Worm (Caenorhabditis elegans) whole organism, L4 larva: ENCODE measurements around the gene nhr-47.

ENCODE experiments used
- F10B5.3 ChIP-seq: sonication (generic microtip); optimal IDR thresholded peaks from 2 replicates; lab custom pipeline; 2016; ENCODE audit warnings: mild to moderate bottlenecking, missing genetic modification characterization, missing compliant biosample characterization
- F44E2.7 ChIP-seq: fragments of 200-800 bp; sonication (Bioruptor generic); IDR thresholded peaks from 2 replicates; pipeline ENCODE4 v2.1.2; 2022; ENCODE audit warnings: missing genetic modification characterization, missing compliant biosample characterization
- F49E8.2 ChIP-seq: sonication (generic microtip); optimal IDR thresholded peaks from 2 replicates; lab custom pipeline; 2016; ENCODE audit warnings: missing compliant biosample characterization, mild to moderate bottlenecking, missing genetic modification characterization, borderline replicate concordance
- T20F7.1 ChIP-seq: fragments of 200-800 bp; sonication (Bioruptor generic); optimal IDR thresholded peaks from 2 replicates; lab custom pipeline; 2018; ENCODE audit warnings: mild to moderate bottlenecking, missing genetic modification characterization, missing compliant biosample characterization
- T26A8.4 ChIP-seq: fragments of 200-800 bp; sonication (Bioruptor generic); IDR thresholded peaks from 2 replicates; pipeline ENCODE4 v1.3.6; 2022; ENCODE audit warnings: missing genetic modification characterization, missing compliant biosample characterization
- ZK337.2 ChIP-seq: fragments of 200-800 bp; sonication (Bioruptor generic); IDR thresholded peaks from 2 replicates; pipeline ENCODE4 v1.3.6; 2022; ENCODE audit warnings: missing genetic modification reagents, missing genetic modification characterization, missing compliant biosample characterization
- ama-1 ChIP-seq: fragments of 150-350 bp; optimal IDR thresholded peaks from 2 replicates; lab custom pipeline; 2014; ENCODE audit warnings: inconsistent platforms, mixed read lengths
- ceh-28 ChIP-seq: fragments of 150-350 bp; optimal IDR thresholded peaks from 2 replicates; lab custom pipeline; 2014; ENCODE audit warnings: missing biosample characterization, missing genetic modification reagents, missing genetic modification characterization
- ceh-82 ChIP-seq: sonication (generic microtip); optimal IDR thresholded peaks from 2 replicates; lab custom pipeline; 2017; ENCODE audit warnings: missing biosample characterization, missing genetic modification characterization
- ces-1 ChIP-seq: fragments of 150-350 bp; sonication (generic microtip); optimal IDR thresholded peaks from 4 replicates; lab custom pipeline; 2014; ENCODE audit warnings: missing biosample characterization, missing genetic modification reagents, missing genetic modification characterization
- ctbp-1 ChIP-seq: fragments of 200-800 bp; sonication (Bioruptor generic); IDR thresholded peaks from 2 replicates; pipeline ENCODE4 v1.3.6; 2022; ENCODE audit warnings: missing genetic modification reagents, missing genetic modification characterization, missing compliant biosample characterization
- daf-12 ChIP-seq: fragments of 150-350 bp; optimal IDR thresholded peaks from 2 replicates; lab custom pipeline; 2014; ENCODE audit warnings: missing biosample characterization, missing genetic modification reagents, missing genetic modification characterization
- daf-19 ChIP-seq: fragments of 200-800 bp; sonication (Bioruptor generic); conservative IDR thresholded peaks from 2 replicates; pipeline ENCODE4 v1.3.6; 2022; ENCODE audit warnings: missing genetic modification characterization, missing compliant biosample characterization
- dmd-6 ChIP-seq: fragments of 200-800 bp; sonication (Bioruptor generic); IDR thresholded peaks from 2 replicates; pipeline ENCODE4 v1.3.6; 2022; ENCODE audit warnings: missing genetic modification reagents, missing genetic modification characterization, missing compliant biosample characterization
- egl-27 ChIP-seq: sonication (generic microtip); optimal IDR thresholded peaks from 3 replicates; lab custom pipeline; 2017; ENCODE audit warnings: missing biosample characterization, missing genetic modification reagents, missing genetic modification characterization
- fos-1 ChIP-seq: fragments of 150-350 bp; optimal IDR thresholded peaks from 2 replicates; lab custom pipeline; 2014; ENCODE audit warnings: missing biosample characterization, missing genetic modification characterization
- gei-8 ChIP-seq: fragments of 200-800 bp; sonication (Bioruptor generic); optimal IDR thresholded peaks from 2 replicates; lab custom pipeline; 2018; ENCODE audit warnings: mild to moderate bottlenecking, missing genetic modification characterization, missing compliant biosample characterization
- hlh-30 ChIP-seq: sonication (generic microtip); optimal IDR thresholded peaks from 2 replicates; lab custom pipeline; 2017; ENCODE audit warnings: antibody characterized with exemption, mild to moderate bottlenecking, missing genetic modification characterization, missing compliant biosample characterization; ENCODE audit not compliant: insufficient read depth
- hmg-1.1 ChIP-seq: fragments of 200-800 bp; sonication (Bioruptor generic); IDR thresholded peaks from 2 replicates; pipeline ENCODE4 v1.3.6; 2022; ENCODE audit warnings: missing genetic modification reagents, missing genetic modification characterization, missing compliant biosample characterization
- lin-29 ChIP-seq: fragments of 200-800 bp; sonication (Bioruptor generic); IDR thresholded peaks from 2 replicates; pipeline ENCODE4 v1.3.6; 2022; ENCODE audit warnings: missing genetic modification reagents, missing genetic modification characterization, missing compliant biosample characterization
- nhr-28 ChIP-seq: fragments of 150-350 bp; optimal IDR thresholded peaks from 2 replicates; lab custom pipeline; 2014; ENCODE audit warnings: missing biosample characterization, missing genetic modification characterization
- pqm-1 ChIP-seq: sonication (generic microtip); optimal IDR thresholded peaks from 2 replicates; lab custom pipeline; 2017; ENCODE audit warnings: missing biosample characterization, missing genetic modification characterization
- tra-1 ChIP-seq: fragments of 200-800 bp; sonication (Bioruptor generic); IDR thresholded peaks from 2 replicates; pipeline ENCODE4 v1.3.6; 2022; ENCODE audit warnings: missing genetic modification reagents, missing genetic modification characterization, missing compliant biosample characterization
- zfp-2 ChIP-seq: sonication (generic microtip); optimal IDR thresholded peaks from 2 replicates; lab custom pipeline; 2016; ENCODE audit warnings: mild to moderate bottlenecking, missing genetic modification characterization, missing compliant biosample characterization
- zip-2 ChIP-seq: fragments of 150-350 bp; optimal IDR thresholded peaks from 2 replicates; lab custom pipeline; 2014; ENCODE audit warnings: missing biosample characterization, missing genetic modification characterization

nhr-47 gene

ce11 chrV:5536240-5536811 lies 31.3 kb downstream of the nhr-47 start, which contains the start of the genes cox-16 and syp-2 (continued):
- TF ChIP-seq daf-19 (GFP tag; lab: Robert Waterston, UW) (no peak), fos-1 (tag; lab: Kevin White, UChicago) (no peak), ces-1 (no peak), nhr-28 (tag; lab: Kevin White, UChicago) (no peak), tra-1 (GFP tag; lab: Robert Waterston, UW) (no peak), hmg-1.1 (GFP tag; lab: Robert Waterston, UW) (0 out of 2 replicates have a peak, but pooled peaks have one; percentile 32)

DNA sequence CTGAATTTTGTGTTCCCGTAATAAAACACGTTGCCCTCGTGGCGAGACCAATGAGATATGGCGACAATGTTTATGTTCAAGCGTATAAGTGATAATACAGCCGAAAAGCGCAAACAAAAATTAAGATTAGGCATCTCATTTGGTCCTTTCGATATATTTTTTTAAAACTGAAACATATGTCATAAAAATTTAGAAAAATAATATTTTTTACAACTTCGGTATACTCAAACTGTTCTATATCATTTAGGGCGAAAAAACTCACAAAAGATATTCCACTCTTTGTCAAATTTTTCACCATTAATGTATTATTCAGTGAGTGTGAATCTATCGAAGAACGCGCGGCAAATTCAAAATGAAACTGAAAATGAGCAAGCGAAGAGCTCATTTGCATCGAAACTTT lies 33.4 kb downstream of the nhr-47 start, which contains the start of gene cft-1:
Gene cft-1 (plus strand): TSS at position 301 of the 400 bp plus-strand sequence.
- TF ChIP-seq T20F7.1 (no peak), ZK337.2 (no peak), ceh-82 (tag; lab: Kevin White, UChicago) (no peak), ama-1 (lab: Kevin White, UChicago) (no peak), lin-29 (GFP tag; lab: Robert Waterston, UW) (no peak), pqm-1 (tag; lab: Kevin White, UChicago) (no peak), daf-12 (tag; lab: Kevin White, UChicago) (no peak), nhr-28 (tag; lab: Kevin White, UChicago) (no peak)

DNA sequence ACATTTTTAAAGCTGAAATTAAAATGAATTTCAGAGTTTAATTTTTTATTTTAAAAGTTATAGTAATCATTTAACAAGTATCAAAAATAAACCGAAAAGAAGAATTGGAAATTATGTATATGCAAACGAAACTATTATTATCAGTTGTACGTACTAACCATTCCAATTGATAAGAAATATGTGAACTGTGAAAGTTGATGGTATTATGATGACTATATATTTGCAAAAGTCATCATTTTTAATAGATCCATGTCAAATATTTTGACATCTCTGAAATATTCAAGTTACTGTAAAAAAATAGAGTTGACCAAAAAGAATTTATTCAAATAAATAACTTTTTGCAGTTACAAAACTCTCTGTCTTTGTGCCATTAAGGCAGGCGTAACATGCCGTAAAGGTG lies 43.0 kb downstream of the nhr-47 start, which contains the start of gene ugt-48:
Gene ugt-48 (minus strand): TSS at position 12 of the 400 bp plus-strand sequence.
- TF ChIP-seq nhr-28 (tag; lab: Kevin White, UChicago) (peak; percentile 24), ceh-28 (no peak), pqm-1 (tag; lab: Kevin White, UChicago) (peak; percentile 40)

- TF ChIP-seq F44E2.7 (GFP tag; lab: Robert Waterston, UW), result no peak
- TF ChIP-seq daf-19 (GFP tag; lab: Robert Waterston, UW), result no peak
- no peak for TF ChIP-seq ces-1
- TF ChIP-seq F10B5.3, result no peak
- peak; percentile 89 for TF ChIP-seq zip-2 (tag; lab: Kevin White, UChicago)
- TF ChIP-seq, all 104 proteins: peak for 1
These were observed 43.4 kb downstream of the nhr-47 start for ce11 chrV:5548497-5548896.

- TF ChIP-seq F49E8.2 (tag; lab: Kevin White, UChicago) (no peak), dmd-6 (GFP tag; lab: Robert Waterston, UW) (0 out of 2 replicates have a peak, but pooled peaks have one; percentile 4), hlh-30 (tag; lab: Kevin White, UChicago) (no peak), zfp-2 (tag; lab: Kevin White, UChicago) (no peak), gei-8 (GFP tag; lab: Kevin White, UChicago) (no peak), ctbp-1 (no peak), T26A8.4 (no peak), egl-27 (no peak)
These were observed 53.5 kb downstream of the nhr-47 start, which contains the start of gene glb-5 for ce11 chrV:5558590-5558989. glb-5 (plus strand) TSS chrV:5558890.
